Fruit fly (Drosophila melanogaster): ENCODE measurements around the gene CG7606.

CG7606 gene

DNA sequence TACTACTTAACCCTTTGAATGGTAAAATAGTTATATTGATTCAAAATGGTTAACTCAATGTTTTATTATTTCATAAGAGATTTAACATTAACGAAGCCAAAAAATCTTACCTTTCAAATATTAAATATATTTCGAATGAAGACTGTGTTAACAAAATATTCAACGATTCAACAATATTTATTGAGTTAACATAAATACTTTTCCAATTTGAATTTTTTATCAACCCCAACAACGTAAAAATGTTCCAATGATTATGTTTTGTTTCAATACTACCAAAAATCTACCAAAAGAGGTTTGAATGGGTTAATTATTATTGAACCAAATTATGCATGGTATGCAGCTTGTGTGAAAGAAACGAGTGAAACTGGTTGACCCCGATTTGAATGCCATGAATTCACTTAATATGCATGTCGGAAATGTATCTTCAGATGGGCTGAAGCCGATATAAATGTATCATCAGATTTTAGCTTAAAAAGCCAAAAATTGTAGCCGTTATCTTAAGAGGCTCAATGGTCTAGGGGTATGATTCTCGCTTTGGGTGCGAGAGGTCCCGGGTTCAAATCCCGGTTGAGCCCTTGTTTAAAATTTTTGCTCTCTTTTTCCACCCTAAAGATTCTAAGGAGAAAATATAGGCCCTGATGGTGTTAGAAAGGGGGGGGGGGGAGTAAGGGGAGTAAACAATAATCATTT is 35.0 kb downstream of the CG7606 start (continued):
- TF ChIP-seq sd (tag; optimal IDR thresholded peaks at IDR 0.05), result peak; percentile 93
- peak; percentile 1 for TF ChIP-seq gsb-n (tag; optimal IDR thresholded peaks at IDR 0.05)
- TF ChIP-seq Hr78 (GFP tag; optimal IDR thresholded peaks at IDR 0.05), result peak in 1 of 2 experiments; percentile 32
- TF ChIP-seq corto (GFP tag; optimal IDR thresholded peaks at IDR 0.05), result no peak
- TF ChIP-seq CG11504 (tag; optimal IDR thresholded peaks at IDR 0.05), result peak; percentile 33
- no peak for TF ChIP-seq C15 (GFP tag; IDR thresholded peaks at IDR 0.05)
- TF ChIP-seq CG2678 (tag; optimal IDR thresholded peaks at IDR 0.05), result peak; percentile 27
- TF ChIP-seq chinmo (GFP tag; IDR thresholded peaks at IDR 0.05; ENCODE audit: partially characterized antibody), result peak; percentile 50; the same call in 1 of the 4 replicates
- TF ChIP-seq CG34224 (GFP tag; IDR thresholded peaks at IDR 0.05; ENCODE audit: partially characterized antibody), result no peak
- peak; percentile 16 for TF ChIP-seq gem (tag; optimal IDR thresholded peaks at IDR 0.05)
- 0 out of 2 replicates have a peak, but pooled peaks have one; percentile 7 for TF ChIP-seq ato (GFP tag; IDR thresholded peaks at IDR 0.05; ENCODE audit: partially characterized antibody)
- TF ChIP-seq Sox100B (GFP tag; optimal IDR thresholded peaks at IDR 0.05), result peak; percentile 15
- peak; percentile 6 for TF ChIP-seq D19A (tag; optimal IDR thresholded peaks at IDR 0.05)
- TF ChIP-seq CG17359 (tag; optimal IDR thresholded peaks at IDR 0.05), result peak; percentile 37
- peak; percentile 1 for TF ChIP-seq CoRest (tag; optimal IDR thresholded peaks at IDR 0.05)
- peak in 1 of 2 experiments; percentile 18 for TF ChIP-seq Hr51 (GFP tag; optimal IDR thresholded peaks at IDR 0.05)
- no peak for TF ChIP-seq CG10267 (tag; optimal IDR thresholded peaks at IDR 0.05)
- TF ChIP-seq dmrt99B (tag; optimal IDR thresholded peaks at IDR 0.05), result peak; percentile 45
- TF ChIP-seq CG13424 (tag; optimal IDR thresholded peaks at IDR 0.05), result peak; percentile 10

dm6 chr3R:17644019-17644418 is 47.7 kb downstream of the CG7606 start:
- TF ChIP-seq Abd-B (GFP tag; optimal IDR thresholded peaks at IDR 0.05) (no peak), sim (GFP tag; IDR thresholded peaks at IDR 0.05) (no peak), Ets65A (GFP tag) (peak; percentile 73), abd-A (tag; optimal IDR thresholded peaks at IDR 0.05) (peak; percentile 5), CG31441 (GFP tag; IDR thresholded peaks at IDR 0.05) (no peak), crol (GFP tag; IDR thresholded peaks at IDR 0.05) (0 out of 2 replicates have a peak, but pooled peaks have one; percentile 42), CG13894 (tag; optimal IDR thresholded peaks at IDR 0.05) (peak; percentile 52)

dm6 chr3R:17645239-17645638 is 48.9 kb downstream of the CG7606 start:
- no peak for TF ChIP-seq CG1792 (GFP tag; optimal IDR thresholded peaks at IDR 0.05)
- TF ChIP-seq CG4360 (GFP tag; IDR thresholded peaks at IDR 0.05), result no peak
- TF ChIP-seq crc (GFP tag; optimal IDR thresholded peaks at IDR 0.05), result no peak
- TF ChIP-seq tgo (GFP tag; IDR thresholded peaks at IDR 0.05), result no peak
- TF ChIP-seq CG31365 (tag; optimal IDR thresholded peaks at IDR 0.05), result no peak
- TF ChIP-seq Stat92E (GFP tag; optimal IDR thresholded peaks at IDR 0.05), result no peak
- TF ChIP-seq CG7987 (GFP tag; optimal IDR thresholded peaks at IDR 0.05), result no peak
- no peak for TF ChIP-seq CG9215 (GFP tag; IDR thresholded peaks at IDR 0.05)
- peak; percentile 54; the same call in 1 of the 3 replicates for TF ChIP-seq CG34224 (GFP tag; IDR thresholded peaks at IDR 0.05; ENCODE audit: partially characterized antibody)
- no peak for TF ChIP-seq CG16815 (GFP tag; optimal IDR thresholded peaks at IDR 0.05)
- no peak for TF ChIP-seq CG4617 (GFP tag; optimal IDR thresholded peaks at IDR 0.05; ENCODE audit: borderline replicate concordance)
- TF ChIP-seq CG12104 (GFP tag; optimal IDR thresholded peaks at IDR 0.05), result no peak
- no peak for TF ChIP-seq CG4707 (GFP tag; optimal IDR thresholded peaks at IDR 0.05)
- TF ChIP-seq CG10462 (GFP tag; optimal IDR thresholded peaks at IDR 0.05), result no peak
- peak; percentile 67 for TF ChIP-seq nerfin-2 (GFP tag; IDR thresholded peaks at IDR 0.05; ENCODE audit: partially characterized antibody)
- TF ChIP-seq CG17385 (GFP tag; optimal IDR thresholded peaks at IDR 0.05), result no peak
- TF ChIP-seq CG2889 (GFP tag; IDR thresholded peaks at IDR 0.05), result no peak
- no peak for TF ChIP-seq NC2α (GFP tag; optimal IDR thresholded peaks at IDR 0.05)
- TF ChIP-seq Kr (GFP tag; optimal IDR thresholded peaks at IDR 0.05), result no peak
- peak; percentile 32; the same call in 1 of the 2 replicates for TF ChIP-seq CG13287 (GFP tag; IDR thresholded peaks at IDR 0.05; ENCODE audit: partially characterized antibody)
- TF ChIP-seq CG11695 (GFP tag; IDR thresholded peaks at IDR 0.05), result no peak
